Fruit fly (Drosophila melanogaster) whole organism, embryonic: ENCODE data around the gene CG34297.

Source experiments
- Ada2b ChIP-seq: fragments of 200-800 bp; sonication (Bioruptor generic); IDR thresholded peaks from 2 replicates; pipeline ENCODE4 v1.3.6; 2022; ENCODE audit warnings: missing biosample characterization, missing genetic modification characterization
- Awh ChIP-seq: fragments of 200-800 bp; sonication (Bioruptor generic); IDR thresholded peaks from 2 replicates; pipeline ENCODE4, ENCODE4 v1.3.6; 2022; ENCODE audit warnings: missing biosample characterization, missing genetic modification characterization
- B-H1 ChIP-seq: fragments of 200-800 bp; sonication (Bioruptor generic); IDR thresholded peaks from 3 replicates; pipeline ENCODE4 v1.3.6; 2022; ENCODE audit warnings: missing biosample characterization, missing genetic modification characterization
- Bteb2 ChIP-seq: fragments of 200-800 bp; sonication (Bioruptor generic); optimal IDR thresholded peaks from 2 replicates; lab custom pipeline; 2016; ENCODE audit warnings: missing biosample characterization, missing genetic modification characterization
- CG12236 ChIP-seq: fragments of 200-800 bp; sonication (Bioruptor generic); optimal IDR thresholded peaks from 2 replicates; lab custom pipeline; 2016; ENCODE audit warnings: missing biosample characterization, missing genetic modification characterization
- CG12744 ChIP-seq: fragments of 200-800 bp; sonication (Bioruptor generic); optimal IDR thresholded peaks from 2 replicates; lab custom pipeline; 2016; ENCODE audit warnings: missing biosample characterization, missing genetic modification characterization
- CG13296 ChIP-seq: fragments of 200-800 bp; sonication (Bioruptor generic); optimal IDR thresholded peaks from 3 replicates; lab custom pipeline; 2018; ENCODE audit warnings: missing biosample characterization, mild to moderate bottlenecking, missing genetic modification characterization
- CG13424 ChIP-seq: fragments of 200-800 bp; sonication (Bioruptor generic); optimal IDR thresholded peaks from 2 replicates; lab custom pipeline; 2019; ENCODE audit warnings: missing biosample characterization, mild to moderate bottlenecking, missing genetic modification characterization, moderate library complexity
- CG13775 ChIP-seq: fragments of 200-800 bp; sonication (Bioruptor generic); optimal IDR thresholded peaks from 3 replicates; lab custom pipeline; 2017; ENCODE audit warnings: missing biosample characterization, mild to moderate bottlenecking, missing genetic modification characterization
- CG1529 ChIP-seq: fragments of 200-800 bp; sonication (Bioruptor generic); optimal IDR thresholded peaks from 3 replicates; lab custom pipeline; 2018; ENCODE audit warnings: missing biosample characterization, missing genetic modification characterization
- CG15514 ChIP-seq: fragments of 200-800 bp; sonication (Bioruptor generic); optimal IDR thresholded peaks from 3 replicates; lab custom pipeline; 2017; ENCODE audit warnings: missing biosample characterization, missing genetic modification characterization, mild to moderate bottlenecking, moderate library complexity, missing genetic modification reagents
- CG16779 ChIP-seq: fragments of 200-800 bp; sonication (Bioruptor generic); IDR thresholded peaks from 2 replicates; pipeline ENCODE4 v1.3.6; 2022; ENCODE audit warnings: missing biosample characterization, missing genetic modification characterization
- CG17912 ChIP-seq: fragments of 200-800 bp; sonication (Bioruptor generic); optimal IDR thresholded peaks from 2 replicates; lab custom pipeline; 2018; ENCODE audit warnings: missing biosample characterization, mild to moderate bottlenecking, missing genetic modification characterization
- CG18599 ChIP-seq: fragments of 200-800 bp; sonication (Bioruptor generic); optimal IDR thresholded peaks from 3 replicates; lab custom pipeline; 2017; ENCODE audit warnings: missing biosample characterization, missing genetic modification characterization, mild to moderate bottlenecking, moderate library complexity, missing genetic modification reagents
- CG2202 ChIP-seq: fragments of 200-800 bp; sonication (Bioruptor generic); optimal IDR thresholded peaks from 2 replicates; lab custom pipeline; 2018; ENCODE audit warnings: missing biosample characterization, mild to moderate bottlenecking, missing genetic modification characterization
- CG2712 ChIP-seq: fragments of 200-800 bp; optimal IDR thresholded peaks from 3 replicates; lab custom pipeline; 2019; ENCODE audit warnings: missing biosample characterization, mild to moderate bottlenecking, missing genetic modification characterization, moderate library complexity
- CG31224 ChIP-seq: fragments of 200-800 bp; sonication (Bioruptor generic); IDR thresholded peaks from 2 replicates; pipeline ENCODE4 v1.3.6; 2022; ENCODE audit warnings: missing biosample characterization, missing genetic modification characterization
- CG6689 ChIP-seq: fragments of 200-800 bp; sonication (Bioruptor generic); IDR thresholded peaks from 2 replicates; pipeline ENCODE4 v1.3.6; 2022; ENCODE audit warnings: missing biosample characterization, missing genetic modification characterization
- CG7839 ChIP-seq: fragments of 200-800 bp; sonication (Bioruptor generic); optimal IDR thresholded peaks from 3 replicates; lab custom pipeline; 2018; ENCODE audit warnings: missing biosample characterization, mild to moderate bottlenecking, missing genetic modification characterization, moderate library complexity
- CG8359 ChIP-seq: fragments of 200-800 bp; sonication (Bioruptor generic); optimal IDR thresholded peaks from 2 replicates; lab custom pipeline; 2017; ENCODE audit warnings: missing biosample characterization, mild to moderate bottlenecking, missing genetic modification characterization, borderline replicate concordance
- Chrac-16 ChIP-seq: fragments of 200-800 bp; sonication (Bioruptor generic); optimal IDR thresholded peaks from 3 replicates; lab custom pipeline; 2016; ENCODE audit warnings: missing biosample characterization, missing genetic modification characterization
- D19B ChIP-seq: fragments of 200-800 bp; sonication (Bioruptor generic); optimal IDR thresholded peaks from 2 replicates; lab custom pipeline; 2017; ENCODE audit warnings: missing biosample characterization, mild to moderate bottlenecking, missing genetic modification characterization
- Dfd ChIP-seq, 2 experiments: fragments of >200 bp; optimal IDR thresholded peaks; 2 replicates each; lab custom pipeline; 2017; ENCODE audit warnings: missing biosample characterization in 2 of 2, missing genetic modification characterization in 2 of 2
- Drgx ChIP-seq: fragments of 200-800 bp; sonication (Bioruptor generic); IDR thresholded peaks from 2 replicates; pipeline ENCODE4 v1.3.6; 2022; ENCODE audit warnings: missing biosample characterization, missing genetic modification characterization
- H2.0 ChIP-seq: fragments of 200-800 bp; sonication (Bioruptor generic); IDR thresholded peaks from 2 replicates; pipeline ENCODE4 v1.3.6; 2022; ENCODE audit warnings: missing biosample characterization, missing genetic modification characterization
- HHEX ChIP-seq: fragments of 200-800 bp; sonication (Bioruptor generic); optimal IDR thresholded peaks from 3 replicates; lab custom pipeline; 2017; ENCODE audit warnings: missing biosample characterization, mild to moderate bottlenecking, missing genetic modification characterization, missing genetic modification reagents
- Hr3 ChIP-seq: fragments of 200-800 bp; sonication (Bioruptor generic); optimal IDR thresholded peaks from 3 replicates; lab custom pipeline; 2016; ENCODE audit warnings: missing biosample characterization, missing genetic modification characterization
- Lhr ChIP-seq: fragments of 200-800 bp; sonication (Bioruptor generic); optimal IDR thresholded peaks from 3 replicates; lab custom pipeline; 2017; ENCODE audit warnings: mild to moderate bottlenecking, missing biosample characterization, missing genetic modification reagents, missing genetic modification characterization
- MESR4 ChIP-seq: fragments of 200-800 bp; sonication (Bioruptor generic); optimal IDR thresholded peaks from 2 replicates; lab custom pipeline; 2018; ENCODE audit warnings: missing biosample characterization, mild to moderate bottlenecking, missing genetic modification characterization, moderate library complexity
- Meics ChIP-seq: fragments of 200-800 bp; sonication (Bioruptor generic); optimal IDR thresholded peaks from 2 replicates; lab custom pipeline; 2017; ENCODE audit warnings: missing biosample characterization, mild to moderate bottlenecking, missing genetic modification characterization
- Myb ChIP-seq: fragments of 200-800 bp; sonication (Bioruptor generic); optimal IDR thresholded peaks from 2 replicates; lab custom pipeline; 2016; ENCODE audit warnings: missing biosample characterization, missing genetic modification characterization
- Neu2 ChIP-seq: fragments of 200-800 bp; sonication (Bioruptor generic); optimal IDR thresholded peaks from 3 replicates; lab custom pipeline; 2016; ENCODE audit warnings: missing biosample characterization, missing genetic modification characterization, borderline replicate concordance
- Ravus ChIP-seq: fragments of 200-800 bp; sonication (Bioruptor generic); IDR thresholded peaks from 2 replicates; pipeline ENCODE4 v1.3.6; 2022; ENCODE audit warnings: missing biosample characterization, missing genetic modification characterization
- Trl ChIP-seq, 3 experiments: fragments of >200 bp in 2 of 3; fragments of 200-800 bp in 1 of 3; sonication (Bioruptor generic) in 1 of 3; optimal IDR thresholded peaks; 2 replicates in 1 of 3; 3 replicates in 2 of 3; lab custom pipeline; 2016 to 2017; ENCODE audit warnings: missing biosample characterization in 1 of 3, missing genetic modification characterization in 1 of 3
- ap ChIP-seq: fragments of 200-800 bp; sonication (Bioruptor generic); IDR thresholded peaks from 2 replicates; pipeline ENCODE4 v1.3.6; 2022; ENCODE audit warnings: missing biosample characterization, missing genetic modification characterization
- ara ChIP-seq: fragments of 200-800 bp; sonication (Bioruptor generic); IDR thresholded peaks from 2 replicates; pipeline ENCODE4 v1.3.6; 2022; ENCODE audit warnings: missing biosample characterization, missing genetic modification characterization
- caup ChIP-seq: fragments of 200-800 bp; sonication (Bioruptor generic); optimal IDR thresholded peaks from 3 replicates; lab custom pipeline; 2017; ENCODE audit warnings: missing biosample characterization, mild to moderate bottlenecking, missing genetic modification characterization, moderate library complexity; ENCODE audit not compliant: severe bottlenecking
- chn ChIP-seq: fragments of 200-800 bp; sonication (Bioruptor generic); optimal IDR thresholded peaks from 2 replicates; lab custom pipeline; 2016; ENCODE audit warnings: missing biosample characterization, missing genetic modification characterization
- ci ChIP-seq: fragments of 200-800 bp; sonication (Bioruptor generic); IDR thresholded peaks from 3 replicates; pipeline ENCODE4 v1.3.6; 2022; ENCODE audit warnings: missing biosample characterization, missing genetic modification characterization
- gem ChIP-seq: fragments of 200-800 bp; sonication (Bioruptor generic); optimal IDR thresholded peaks from 2 replicates; lab custom pipeline; 2019; ENCODE audit warnings: missing biosample characterization, mild to moderate bottlenecking, missing genetic modification characterization, moderate library complexity
- lmd ChIP-seq: fragments of 200-800 bp; sonication (Bioruptor generic); IDR thresholded peaks from 2 replicates; pipeline ENCODE4 v1.3.6; 2022; ENCODE audit warnings: missing biosample characterization, missing genetic modification characterization
- lola ChIP-seq, 3 experiments: fragments of >200 bp in 2 of 3; fragments of 200-800 bp in 1 of 3; sonication (Bioruptor generic) in 1 of 3; optimal IDR thresholded peaks; 2 replicates each; lab custom pipeline; 2017 to 2019; ENCODE audit warnings: missing biosample characterization in 3 of 3, missing genetic modification characterization in 3 of 3, mild to moderate bottlenecking in 1 of 3, moderate library complexity in 1 of 3
- luna ChIP-seq: fragments of 200-800 bp; sonication (Bioruptor generic); optimal IDR thresholded peaks from 2 replicates; lab custom pipeline; 2016; ENCODE audit warnings: missing biosample characterization, missing genetic modification characterization
- odd ChIP-seq: fragments of 200-800 bp; sonication (Bioruptor generic); optimal IDR thresholded peaks from 2 replicates; lab custom pipeline; 2017; ENCODE audit warnings: missing biosample characterization, mild to moderate bottlenecking, missing genetic modification characterization
- peb ChIP-seq: fragments of 200-800 bp; sonication (Bioruptor generic); IDR thresholded peaks from 2 replicates; pipeline ENCODE4 v1.3.6; 2022; ENCODE audit warnings: missing biosample characterization, missing genetic modification characterization
- row ChIP-seq: fragments of 200-800 bp; sonication (Bioruptor generic); IDR thresholded peaks from 3 replicates; pipeline ENCODE4 v1.3.6; 2022; ENCODE audit warnings: missing biosample characterization, missing genetic modification characterization
- seq ChIP-seq: fragments of 200-800 bp; sonication (Bioruptor generic); IDR thresholded peaks from 2 replicates; pipeline ENCODE4 v1.3.6; 2022; ENCODE audit warnings: missing biosample characterization, missing genetic modification characterization
- sim ChIP-seq: fragments of 200-800 bp; sonication (Bioruptor generic); IDR thresholded peaks from 2 replicates; pipeline ENCODE4 v1.3.6; 2022; ENCODE audit warnings: missing biosample characterization, missing genetic modification characterization
- usp ChIP-seq: fragments of >200 bp; optimal IDR thresholded peaks from 2 replicates; lab custom pipeline; 2017; ENCODE audit warnings: missing biosample characterization, missing genetic modification characterization

The CG34297 gene

DNA sequence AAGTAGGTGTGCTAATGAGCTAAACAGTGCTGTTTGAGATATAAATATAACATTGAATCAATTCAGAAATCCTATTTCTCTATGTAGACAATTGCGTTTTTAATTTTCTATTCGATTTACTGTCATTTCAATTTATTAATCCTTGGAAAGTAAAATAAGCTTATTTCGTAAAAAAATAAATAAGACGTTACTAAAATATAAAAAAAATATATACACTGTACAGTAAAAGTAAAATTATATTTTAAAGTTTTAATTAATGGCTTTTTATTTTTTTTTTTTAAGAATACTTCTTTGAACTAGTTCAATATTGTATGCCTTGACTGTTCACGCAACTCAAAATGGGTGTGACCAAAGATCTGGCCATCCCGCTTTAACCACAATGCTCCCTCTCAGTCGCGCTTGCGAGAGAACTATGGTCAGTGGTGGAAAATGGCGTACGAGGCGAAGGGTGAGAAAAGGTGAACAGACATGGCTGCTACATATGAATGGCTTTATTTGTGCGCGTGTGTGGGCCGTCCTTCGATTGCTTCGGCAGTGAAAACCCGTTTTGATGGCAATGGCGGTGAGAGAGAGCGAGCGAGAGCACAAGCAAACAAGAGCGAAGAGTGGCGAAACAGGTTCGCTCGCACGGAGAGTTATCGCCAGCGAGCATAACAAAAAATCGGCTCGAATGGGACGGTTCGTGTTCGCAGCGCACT lies 43.5 kb upstream of the CG34297 start, which contains the start of gene Dfd (continued):
- TF ChIP-seq Bteb2 (no peak), Trl (optimal IDR thresholded peaks at IDR 0.05; lab: Kevin White, UChicago) (peak; percentile 76), Trl (GFP tag; optimal IDR thresholded peaks at IDR 0.05; lab: Kevin White, UChicago) (no peak), luna (GFP tag; lab: Kevin White, UChicago) (no peak), B-H1 (GFP tag; lab: Robert Waterston, UW) (no peak), CG16779 (GFP tag; lab: Robert Waterston, UW) (no peak), CG15514 (GFP tag; lab: Kevin White, UChicago) (peak; percentile 97), peb (GFP tag; lab: Robert Waterston, UW) (no peak), Dfd (GFP tag; optimal IDR thresholded peaks at IDR 0.05; lab: Kevin White, UChicago) (no peak), D19B (GFP tag; lab: Kevin White, UChicago) (no peak), Neu2 (GFP tag; lab: Kevin White, UChicago) (no peak), Ada2b (GFP tag; lab: Robert Waterston, UW) (peak; percentile 53), CG1529 (GFP tag; lab: Kevin White, UChicago) (no peak), CG7839 (tag; lab: Kevin White, UChicago) (no peak), Lhr (GFP tag; lab: Kevin White, UChicago) (no peak), HHEX (no peak), H2.0 (peak; percentile 30), Ravus (GFP tag; lab: Robert Waterston, UW) (no peak), Myb (no peak), CG18599 (GFP tag; lab: Kevin White, UChicago) (peak; percentile 42), CG2202 (tag; lab: Kevin White, UChicago) (no peak), odd (GFP tag; lab: Kevin White, UChicago) (no peak), CG31224 (GFP tag; lab: Robert Waterston, UW) (0 out of 2 replicates have a peak, but pooled peaks have one; percentile 33), usp (GFP tag; lab: Kevin White, UChicago) (no peak), ci (GFP tag; lab: Robert Waterston, UW) (no peak; the same call in 2 of the 3 replicates), lola (GFP tag; optimal IDR thresholded peaks at IDR 0.05; lab: Kevin White, UChicago) (peak in 1 of 3 experiments; percentile 75), CG12744 (GFP tag; lab: Kevin White, UChicago) (no peak), chn (GFP tag; lab: Kevin White, UChicago) (peak; percentile 21), caup (peak; percentile 10), lmd (GFP tag; lab: Robert Waterston, UW) (peak; percentile 45; the same call in 1 of the 2 replicates), CG17912 (peak; percentile 48), Drgx (GFP tag; lab: Robert Waterston, UW) (no peak), Meics (GFP tag; lab: Kevin White, UChicago) (peak; percentile 62), Hr3 (GFP tag; lab: Kevin White, UChicago) (peak; percentile 49), ap (GFP tag; lab: Robert Waterston, UW) (no peak), CG13296 (GFP tag; lab: Kevin White, UChicago) (peak; percentile 18), row (GFP tag; lab: Robert Waterston, UW) (peak; percentile 76), seq (GFP tag; lab: Robert Waterston, UW) (peak; percentile 97), gem (peak; percentile 80), CG8359 (GFP tag; lab: Kevin White, UChicago) (no peak), CG12236 (no peak), ara (GFP tag; lab: Robert Waterston, UW) (peak; percentile 59; the same call in 1 of the 2 replicates), Chrac-16 (GFP tag; lab: Kevin White, UChicago) (peak; percentile 35), CG2712 (peak; percentile 52), CG13424 (tag; lab: Kevin White, UChicago) (peak; percentile 60), CG6689 (GFP tag; lab: Robert Waterston, UW) (peak; percentile 50; the same call in 1 of the 2 replicates), sim (GFP tag; lab: Robert Waterston, UW) (no peak), CG13775 (GFP tag; lab: Kevin White, UChicago) (peak; percentile 42), Awh (no peak), MESR4 (GFP tag; lab: Kevin White, UChicago) (no peak)
